Fruit fly (Drosophila melanogaster): ENCODE results near the gene CG14667.

- TF ChIP-seq CG8478 (optimal IDR thresholded peaks at IDR 0.05) (no peak), CTCF (optimal IDR thresholded peaks at IDR 0.05) (no peak)
Observed at dm6 chr3R:5346707-5347323, 28.0 kb upstream of the CG14667 start.

Measured in S2 (cell line).